Worm (Caenorhabditis elegans) whole organism, mixed stage, embryonic: Measurements from ENCODE around the gene ubh-3.

Source experiments
- M03D4.4 ChIP-seq: sonication (generic microtip); optimal IDR thresholded peaks from 2 replicates; lab custom pipeline; 2017; ENCODE audit warnings: mild to moderate bottlenecking, missing genetic modification characterization, missing compliant biosample characterization
- bed-3 ChIP-seq: fragments of 200-800 bp; sonication (Bioruptor generic); optimal IDR thresholded peaks from 3 replicates; lab custom pipeline; 2018; ENCODE audit warnings: mild to moderate bottlenecking, missing genetic modification characterization, moderate library complexity, missing compliant biosample characterization
- ceh-39 ChIP-seq: fragments of 150-350 bp; optimal IDR thresholded peaks from 2 replicates; lab custom pipeline; 2014; ENCODE audit warnings: missing biosample characterization, missing genetic modification characterization
- ceh-43 ChIP-seq: fragments of 200-800 bp; sonication (Bioruptor generic); optimal IDR thresholded peaks from 2 replicates; lab custom pipeline; 2018; ENCODE audit warnings: mild to moderate bottlenecking, missing genetic modification characterization, moderate library complexity, missing compliant biosample characterization
- ceh-83 ChIP-seq: fragments of 200-800 bp; sonication (Bioruptor generic); optimal IDR thresholded peaks from 2 replicates; lab custom pipeline; 2018; ENCODE audit warnings: mild to moderate bottlenecking, missing genetic modification characterization, missing compliant biosample characterization
- ces-1 ChIP-seq: fragments of 150-350 bp; optimal IDR thresholded peaks from 2 replicates; lab custom pipeline; 2014; ENCODE audit warnings: missing biosample characterization, missing genetic modification reagents, missing genetic modification characterization
- cnd-1 ChIP-seq: fragments of 200-800 bp; sonication (Bioruptor generic); optimal IDR thresholded peaks from 2 replicates; lab custom pipeline; 2018; ENCODE audit warnings: mild to moderate bottlenecking, missing genetic modification characterization, missing compliant biosample characterization
- drap-1 ChIP-seq: fragments of 200-800 bp; sonication (Bioruptor generic); optimal IDR thresholded peaks from 3 replicates; lab custom pipeline; 2018; ENCODE audit warnings: mild to moderate bottlenecking, missing genetic modification characterization, missing compliant biosample characterization
- elt-1 ChIP-seq: sonication (generic microtip); optimal IDR thresholded peaks from 2 replicates; lab custom pipeline; 2017; ENCODE audit warnings: missing genetic modification characterization, mild to moderate bottlenecking, missing compliant biosample characterization, antibody characterized with exemption, moderate library complexity, borderline replicate concordance; ENCODE audit not compliant: insufficient read depth
- elt-3 ChIP-seq: fragments of 150-350 bp; optimal IDR thresholded peaks from 2 replicates; lab custom pipeline; 2014; ENCODE audit warnings: missing biosample characterization, missing genetic modification characterization
- flh-1 ChIP-seq: fragments of 200-800 bp; sonication (Bioruptor generic); optimal IDR thresholded peaks from 2 replicates; lab custom pipeline; 2018; ENCODE audit warnings: mild to moderate bottlenecking, missing genetic modification characterization, moderate library complexity, missing compliant biosample characterization
- ham-2 ChIP-seq: fragments of 200-800 bp; sonication (Bioruptor generic); optimal IDR thresholded peaks from 2 replicates; lab custom pipeline; 2018; ENCODE audit warnings: mild to moderate bottlenecking, missing genetic modification characterization, missing compliant biosample characterization
- lin-13 ChIP-seq: fragments of 150-350 bp; optimal IDR thresholded peaks from 2 replicates; lab custom pipeline; 2014; ENCODE audit warnings: missing biosample characterization, missing genetic modification characterization
- lin-32 ChIP-seq: fragments of 200-800 bp; sonication (Bioruptor generic); optimal IDR thresholded peaks from 2 replicates; lab custom pipeline; 2018; ENCODE audit warnings: mild to moderate bottlenecking, missing genetic modification characterization, missing compliant biosample characterization
- lsy-2 ChIP-seq: fragments of 150-350 bp; optimal IDR thresholded peaks from 2 replicates; lab custom pipeline; 2014; ENCODE audit warnings: missing biosample characterization, missing genetic modification characterization
- mab-5 ChIP-seq: fragments of 150-350 bp; optimal IDR thresholded peaks from 2 replicates; lab custom pipeline; 2014; ENCODE audit warnings: missing biosample characterization, missing genetic modification characterization
- mep-1 ChIP-seq: fragments of 150-350 bp; optimal IDR thresholded peaks from 2 replicates; lab custom pipeline; 2017; ENCODE audit warnings: missing biosample characterization, missing genetic modification reagents, missing genetic modification characterization, inconsistent platforms
- mls-2 ChIP-seq: sonication (generic microtip); optimal IDR thresholded peaks from 2 replicates; lab custom pipeline; 2016; ENCODE audit warnings: mild to moderate bottlenecking, missing genetic modification characterization, moderate library complexity, missing compliant biosample characterization
- nhr-12 ChIP-seq: fragments of 150-350 bp; optimal IDR thresholded peaks from 2 replicates; lab custom pipeline; 2014; ENCODE audit warnings: missing biosample characterization, missing genetic modification characterization
- nhr-2 ChIP-seq: fragments of 150-350 bp; optimal IDR thresholded peaks from 2 replicates; lab custom pipeline; 2014; ENCODE audit warnings: missing biosample characterization, missing genetic modification characterization
- nhr-237 ChIP-seq: fragments of 150-350 bp; optimal IDR thresholded peaks from 2 replicates; lab custom pipeline; 2014; ENCODE audit warnings: missing biosample characterization, missing genetic modification characterization
- nhr-28 ChIP-seq: fragments of 150-350 bp; optimal IDR thresholded peaks from 2 replicates; lab custom pipeline; 2014; ENCODE audit warnings: missing biosample characterization, missing genetic modification characterization
- nhr-76 ChIP-seq: sonication (generic microtip); optimal IDR thresholded peaks from 2 replicates; lab custom pipeline; 2017; ENCODE audit warnings: missing biosample characterization, missing genetic modification characterization
- pha-4 ChIP-seq: fragments of 150-350 bp; optimal IDR thresholded peaks from 2 replicates; lab custom pipeline; 2018; ENCODE audit warnings: missing biosample characterization, missing genetic modification reagents, missing genetic modification characterization
- sem-2 ChIP-seq: fragments of 200-800 bp; sonication (Bioruptor generic); optimal IDR thresholded peaks from 2 replicates; lab custom pipeline; 2018; ENCODE audit warnings: mild to moderate bottlenecking, missing genetic modification characterization, missing compliant biosample characterization
- snpc-4 ChIP-seq: fragments of 150-350 bp; optimal IDR thresholded peaks from 2 replicates; lab custom pipeline; 2014; ENCODE audit warnings: missing biosample characterization, missing genetic modification characterization
- sptf-1 ChIP-seq: sonication (generic microtip); optimal IDR thresholded peaks from 2 replicates; lab custom pipeline; 2017; ENCODE audit warnings: mild to moderate bottlenecking, missing genetic modification characterization, moderate library complexity, missing compliant biosample characterization
- tbx-8 ChIP-seq: fragments of 200-800 bp; sonication (Bioruptor generic); optimal IDR thresholded peaks from 2 replicates; lab custom pipeline; 2018; ENCODE audit warnings: mild to moderate bottlenecking, missing genetic modification characterization, moderate library complexity, missing compliant biosample characterization
- unc-120 ChIP-seq: sonication (generic microtip); optimal IDR thresholded peaks from 2 replicates; lab custom pipeline; 2017; ENCODE audit warnings: missing genetic modification characterization, missing compliant biosample characterization; ENCODE audit not compliant: poor library complexity, severe bottlenecking
- unc-39 ChIP-seq: fragments of 150-350 bp; optimal IDR thresholded peaks from 2 replicates; lab custom pipeline; 2014; ENCODE audit warnings: missing biosample characterization, missing genetic modification characterization
- unc-62 ChIP-seq: fragments of 150-350 bp; optimal IDR thresholded peaks from 2 replicates; lab custom pipeline; 2014; ENCODE audit warnings: missing biosample characterization, missing genetic modification reagents, missing genetic modification characterization
- zip-8 ChIP-seq: fragments of 150-350 bp; optimal IDR thresholded peaks from 2 replicates; lab custom pipeline; 2014; ENCODE audit warnings: missing biosample characterization, missing genetic modification characterization
- ztf-11 ChIP-seq: fragments of 150-350 bp; optimal IDR thresholded peaks from 2 replicates; lab custom pipeline; 2014; ENCODE audit warnings: missing biosample characterization, missing genetic modification characterization

ubh-3 gene

ce11 chrV:6476026-6476425 is 32.6 kb downstream of the ubh-3 start:
- no peak for TF ChIP-seq unc-62 (GFP tag; lab: Kevin White, UChicago)
- no peak for TF ChIP-seq nhr-237 (tag; lab: Kevin White, UChicago)
- no peak for TF ChIP-seq nhr-12 (tag; lab: Kevin White, UChicago)
- no peak for TF ChIP-seq bed-3
- TF ChIP-seq unc-39 (tag; lab: Kevin White, UChicago): no peak
- no peak for TF ChIP-seq snpc-4 (tag; lab: Kevin White, UChicago)
- no peak for TF ChIP-seq ztf-11 (tag; lab: Kevin White, UChicago)
- no peak for TF ChIP-seq flh-1 (GFP tag; lab: Kevin White, UChicago)
- TF ChIP-seq M03D4.4: no peak
- TF ChIP-seq sem-2 (GFP tag; lab: Kevin White, UChicago): no peak
- no peak for TF ChIP-seq sptf-1
- no peak for TF ChIP-seq lin-32 (GFP tag; lab: Kevin White, UChicago)
- TF ChIP-seq mls-2 (tag; lab: Kevin White, UChicago): no peak
- TF ChIP-seq ceh-83: no peak
- TF ChIP-seq zip-8 (tag; lab: Kevin White, UChicago): no peak

ce11 chrV:6471208-6471607 is 37.4 kb downstream of the ubh-3 start:
- TF ChIP-seq lin-32 (GFP tag; lab: Kevin White, UChicago): no peak
- TF ChIP-seq bed-3: no peak
- no peak for TF ChIP-seq nhr-12 (tag; lab: Kevin White, UChicago)
- TF ChIP-seq ceh-43 (GFP tag; lab: Kevin White, UChicago): no peak
- no peak for TF ChIP-seq nhr-237 (tag; lab: Kevin White, UChicago)
- TF ChIP-seq ham-2 (GFP tag; lab: Kevin White, UChicago): no peak
- no peak for TF ChIP-seq unc-120
- peak; percentile 18 for TF ChIP-seq ces-1 (GFP tag; lab: Kevin White, UChicago)
- no peak for TF ChIP-seq flh-1 (GFP tag; lab: Kevin White, UChicago)
- no peak for TF ChIP-seq unc-62 (GFP tag; lab: Kevin White, UChicago)
- TF ChIP-seq unc-39 (tag; lab: Kevin White, UChicago): no peak
- TF ChIP-seq sptf-1: no peak
- TF ChIP-seq elt-1: peak; percentile 55
- no peak for TF ChIP-seq nhr-28
- no peak for TF ChIP-seq mls-2 (tag; lab: Kevin White, UChicago)

- no peak for TF ChIP-seq pha-4 (tag; lab: Kevin White, UChicago)
- TF ChIP-seq nhr-237 (tag; lab: Kevin White, UChicago): no peak
- no peak for TF ChIP-seq nhr-76 (tag; lab: Kevin White, UChicago)
- TF ChIP-seq nhr-2: no peak
- TF ChIP-seq ces-1 (GFP tag; lab: Kevin White, UChicago): no peak
- TF ChIP-seq elt-3: no peak
- TF ChIP-seq ceh-83: no peak
- TF ChIP-seq mls-2 (tag; lab: Kevin White, UChicago): no peak
- no peak for TF ChIP-seq mab-5 (tag; lab: Kevin White, UChicago)
- no peak for TF ChIP-seq zip-8 (tag; lab: Kevin White, UChicago)
- no peak for TF ChIP-seq tbx-8 (GFP tag; lab: Kevin White, UChicago)
- no peak for TF ChIP-seq unc-120
- no peak for TF ChIP-seq nhr-28
- no peak for TF ChIP-seq ceh-43 (GFP tag; lab: Kevin White, UChicago)
- TF ChIP-seq unc-62 (GFP tag; lab: Kevin White, UChicago): no peak
- no peak for TF ChIP-seq cnd-1 (tag; lab: Kevin White, UChicago)
- no peak for TF ChIP-seq ztf-11 (tag; lab: Kevin White, UChicago)
- no peak for TF ChIP-seq sptf-1
These were observed 40.9 kb downstream of the ubh-3 start for ce11 chrV:6467676-6468075.

ce11 chrV:6464765-6465164 is 43.8 kb downstream of the ubh-3 start, which contains the start of gene unc-83:
Gene unc-83, plus strand, starts transcription at chrV:6465065.
- no peak for TF ChIP-seq ceh-39 (tag; lab: Kevin White, UChicago)
- TF ChIP-seq ceh-83: no peak
- TF ChIP-seq drap-1 (GFP tag; lab: Kevin White, UChicago): no peak
- TF ChIP-seq mab-5 (tag; lab: Kevin White, UChicago): no peak
- TF ChIP-seq nhr-28: no peak
- no peak for TF ChIP-seq nhr-2
- TF ChIP-seq lsy-2 (tag; lab: Kevin White, UChicago): no peak
- TF ChIP-seq elt-1: no peak
- TF ChIP-seq mep-1 (tag; lab: Kevin White, UChicago): no peak
- TF ChIP-seq ham-2 (GFP tag; lab: Kevin White, UChicago): no peak
- TF ChIP-seq ztf-11 (tag; lab: Kevin White, UChicago): no peak
- no peak for TF ChIP-seq flh-1 (GFP tag; lab: Kevin White, UChicago)
- no peak for TF ChIP-seq nhr-76 (tag; lab: Kevin White, UChicago)
- TF ChIP-seq lin-13 (tag; lab: Kevin White, UChicago): no peak
